Worm (Caenorhabditis elegans): Measurements from ENCODE around the gene zim-2.

DNA sequence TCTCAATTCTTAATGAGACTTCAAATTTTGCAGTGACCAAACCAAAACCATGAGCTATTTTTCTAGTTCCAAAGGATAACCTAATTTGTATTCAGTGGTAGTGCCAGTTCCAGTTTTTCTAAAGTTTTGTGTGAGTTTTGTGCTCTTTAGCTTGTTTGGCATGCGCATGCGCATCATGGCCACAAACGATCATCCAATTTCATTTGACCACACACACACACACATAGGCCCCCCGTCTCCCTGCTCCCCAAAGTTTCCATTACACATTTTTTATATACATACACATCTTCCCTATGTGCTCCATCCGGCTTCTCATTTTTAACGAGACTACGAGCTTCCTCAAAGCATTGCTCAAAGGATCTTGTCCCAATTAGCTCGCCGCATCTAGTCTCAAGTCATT, 19.4 kb downstream of the zim-2 start:
- TF ChIP-seq dao-5 (tag; optimal IDR thresholded peaks at IDR 0.05) (no peak), W03F9.2 (tag; optimal IDR thresholded peaks at IDR 0.05) (no peak), him-1 (tag; optimal IDR thresholded peaks at IDR 0.05) (no peak)
